Worm (Caenorhabditis elegans) whole organism, late embryonic: Measurements from ENCODE around the gene col-167.

ENCODE experiments used
- C08G9.2 ChIP-seq: sonication (generic microtip); optimal IDR thresholded peaks from 2 replicates; lab custom pipeline; 2016; ENCODE audit warnings: mild to moderate bottlenecking, missing genetic modification characterization, moderate library complexity, missing compliant biosample characterization
- K02D7.2 ChIP-seq: sonication (generic microtip); optimal IDR thresholded peaks from 2 replicates; lab custom pipeline; 2017; ENCODE audit warnings: mild to moderate bottlenecking, missing genetic modification characterization, missing compliant biosample characterization
- ahr-1 ChIP-seq: sonication (generic microtip); optimal IDR thresholded peaks from 2 replicates; lab custom pipeline; 2016; ENCODE audit warnings: missing genetic modification characterization, missing compliant biosample characterization
- ama-1 ChIP-seq: fragments of 150-350 bp; optimal IDR thresholded peaks from 2 replicates; lab custom pipeline; 2014
- ceh-14 ChIP-seq: sonication (generic microtip); optimal IDR thresholded peaks from 2 replicates; lab custom pipeline; 2016; ENCODE audit warnings: missing genotype, missing genetic modification characterization, missing compliant biosample characterization
- ceh-18 ChIP-seq: sonication (generic microtip); optimal IDR thresholded peaks from 2 replicates; lab custom pipeline; 2016; ENCODE audit warnings: missing genetic modification characterization, missing compliant biosample characterization
- ceh-19 ChIP-seq: fragments of 200-800 bp; sonication (Bioruptor generic); optimal IDR thresholded peaks from 2 replicates; lab custom pipeline; 2018; ENCODE audit warnings: mild to moderate bottlenecking, missing genetic modification characterization, missing compliant biosample characterization
- ceh-2 ChIP-seq: sonication (generic microtip); optimal IDR thresholded peaks from 2 replicates; lab custom pipeline; 2016; ENCODE audit warnings: missing genotype, missing genetic modification characterization, missing compliant biosample characterization
- ceh-30 ChIP-seq: fragments of 150-350 bp; optimal IDR thresholded peaks from 2 replicates; lab custom pipeline; 2014; ENCODE audit warnings: missing biosample characterization, missing genetic modification characterization
- ceh-31 ChIP-seq: sonication (generic microtip); optimal IDR thresholded peaks from 2 replicates; lab custom pipeline; 2016; ENCODE audit warnings: missing genetic modification characterization, missing compliant biosample characterization
- ceh-34 ChIP-seq: sonication (generic microtip); optimal IDR thresholded peaks from 2 replicates; lab custom pipeline; 2016; ENCODE audit warnings: mild to moderate bottlenecking, missing genetic modification characterization, missing compliant biosample characterization
- ceh-45 ChIP-seq: fragments of 200-800 bp; sonication (Bioruptor generic); IDR thresholded peaks from 2 replicates; pipeline ENCODE4 v1.3.6; 2022; ENCODE audit warnings: missing genetic modification reagents, missing genetic modification characterization, missing compliant biosample characterization
- ceh-6 ChIP-seq: fragments of 200-800 bp; sonication (Bioruptor generic); optimal IDR thresholded peaks from 2 replicates; lab custom pipeline; 2018; ENCODE audit warnings: mild to moderate bottlenecking, missing genetic modification characterization, missing compliant biosample characterization
- dmd-4 ChIP-seq: sonication (generic microtip); optimal IDR thresholded peaks from 2 replicates; lab custom pipeline; 2016; ENCODE audit warnings: borderline replicate concordance, missing genetic modification characterization, missing compliant biosample characterization
- elt-4 ChIP-seq: sonication (generic microtip); optimal IDR thresholded peaks from 2 replicates; lab custom pipeline; 2016; ENCODE audit warnings: missing genetic modification characterization, missing compliant biosample characterization
- ets-4 ChIP-seq: sonication (generic microtip); optimal IDR thresholded peaks from 2 replicates; lab custom pipeline; 2016; ENCODE audit warnings: missing genetic modification characterization, missing compliant biosample characterization
- fax-1 ChIP-seq: sonication (generic microtip); optimal IDR thresholded peaks from 2 replicates; lab custom pipeline; 2016; ENCODE audit warnings: missing genotype, missing genetic modification characterization, missing compliant biosample characterization
- fkh-10 ChIP-seq: fragments of 150-350 bp; optimal IDR thresholded peaks from 2 replicates; lab custom pipeline; 2014; ENCODE audit warnings: missing biosample characterization, missing genetic modification reagents, missing genetic modification characterization
- fkh-6 ChIP-seq: sonication (generic microtip); optimal IDR thresholded peaks from 2 replicates; lab custom pipeline; 2016; ENCODE audit warnings: missing genetic modification characterization, missing compliant biosample characterization
- hlh-6 ChIP-seq: sonication (generic microtip); optimal IDR thresholded peaks from 2 replicates; lab custom pipeline; 2016; ENCODE audit warnings: missing genotype, missing genetic modification characterization, missing compliant biosample characterization
- hlh-8 ChIP-seq: sonication (generic microtip); optimal IDR thresholded peaks from 2 replicates; lab custom pipeline; 2016; ENCODE audit warnings: missing genotype, missing genetic modification characterization, missing compliant biosample characterization
- lim-6 ChIP-seq: sonication (generic microtip); optimal IDR thresholded peaks from 2 replicates; lab custom pipeline; 2016; ENCODE audit warnings: missing genetic modification characterization, missing compliant biosample characterization
- madf-2 ChIP-seq: sonication (generic microtip); optimal IDR thresholded peaks from 2 replicates; lab custom pipeline; 2017; ENCODE audit warnings: missing genetic modification characterization, missing compliant biosample characterization
- mec-3 ChIP-seq: sonication (generic microtip); optimal IDR thresholded peaks from 2 replicates; lab custom pipeline; 2016; ENCODE audit warnings: borderline replicate concordance, missing genetic modification characterization, missing compliant biosample characterization
- nhr-11 ChIP-seq: fragments of 150-350 bp; optimal IDR thresholded peaks from 2 replicates; lab custom pipeline; 2014; ENCODE audit warnings: missing biosample characterization, missing genetic modification characterization
- odd-2 ChIP-seq: sonication (generic microtip); optimal IDR thresholded peaks from 2 replicates; lab custom pipeline; 2017; ENCODE audit warnings: antibody characterized with exemption, mild to moderate bottlenecking, missing genetic modification characterization, missing compliant biosample characterization
- pag-3 ChIP-seq: sonication (generic microtip); optimal IDR thresholded peaks from 2 replicates; lab custom pipeline; 2016; ENCODE audit warnings: missing compliant biosample characterization, missing genetic modification characterization, borderline replicate concordance
- pax-1 ChIP-seq: fragments of 150-350 bp; optimal IDR thresholded peaks from 2 replicates; lab custom pipeline; 2014; ENCODE audit warnings: missing biosample characterization, missing genetic modification characterization
- pha-2 ChIP-seq: sonication (generic microtip); optimal IDR thresholded peaks from 2 replicates; lab custom pipeline; 2017; ENCODE audit warnings: mild to moderate bottlenecking, missing genetic modification characterization, missing compliant biosample characterization
- pha-4 ChIP-seq: fragments of 150-350 bp; optimal IDR thresholded peaks from 2 replicates; lab custom pipeline; 2018; ENCODE audit warnings: missing biosample characterization, missing genetic modification reagents, missing genetic modification characterization
- pqm-1 ChIP-seq: sonication (generic microtip); optimal IDR thresholded peaks from 2 replicates; lab custom pipeline; 2016; ENCODE audit warnings: missing genetic modification characterization, missing compliant biosample characterization
- pros-1 ChIP-seq: fragments of 150-350 bp; optimal IDR thresholded peaks from 2 replicates; lab custom pipeline; 2014; ENCODE audit warnings: missing biosample characterization, missing genetic modification reagents, missing genetic modification characterization
- ref-2 ChIP-seq: sonication (generic microtip); optimal IDR thresholded peaks from 2 replicates; lab custom pipeline; 2016; ENCODE audit warnings: missing genetic modification characterization, missing compliant biosample characterization
- rnt-1 ChIP-seq: sonication (generic microtip); optimal IDR thresholded peaks from 2 replicates; lab custom pipeline; 2016; ENCODE audit warnings: missing genetic modification characterization, missing compliant biosample characterization
- sdc-2 ChIP-seq: sonication (generic microtip); optimal IDR thresholded peaks from 2 replicates; lab custom pipeline; 2016; ENCODE audit warnings: missing genotype, missing genetic modification characterization, missing compliant biosample characterization
- sox-2 ChIP-seq: fragments of 200-800 bp; sonication (Bioruptor generic); IDR thresholded peaks from 2 replicates; pipeline ENCODE4 v1.3.6; 2022; ENCODE audit warnings: missing genetic modification reagents, missing genetic modification characterization, missing compliant biosample characterization
- syd-9 ChIP-seq: sonication (generic microtip); optimal IDR thresholded peaks from 2 replicates; lab custom pipeline; 2016; ENCODE audit warnings: mild to moderate bottlenecking, missing genetic modification characterization, moderate library complexity, missing compliant biosample characterization
- tbx-7 ChIP-seq: sonication (generic microtip); optimal IDR thresholded peaks from 2 replicates; lab custom pipeline; 2016; ENCODE audit warnings: missing genotype, missing genetic modification characterization, missing compliant biosample characterization
- ttx-3 ChIP-seq: sonication (generic microtip); optimal IDR thresholded peaks from 2 replicates; lab custom pipeline; 2016; ENCODE audit warnings: missing genetic modification reagents, missing genetic modification characterization, missing compliant biosample characterization
- unc-3 ChIP-seq, 2 experiments: fragments of 200-800 bp in 1 of 2; sonication (Bioruptor generic) in 1 of 2; sonication (generic microtip) in 1 of 2; conservative IDR thresholded peaks in 1 of 2; optimal IDR thresholded peaks in 1 of 2; 2 replicates each; pipeline versions ENCODE4 v1.3.6 to Lab custom; 2016 to 2022; ENCODE audit warnings: missing compliant biosample characterization in 2 of 2, missing genetic modification characterization in 2 of 2, missing genetic modification reagents in 1 of 2
- unc-42 ChIP-seq: sonication (generic microtip); optimal IDR thresholded peaks from 2 replicates; lab custom pipeline; 2016; ENCODE audit warnings: missing genotype, missing genetic modification characterization, missing compliant biosample characterization
- unc-55 ChIP-seq: sonication (generic microtip); optimal IDR thresholded peaks from 2 replicates; lab custom pipeline; 2017; ENCODE audit warnings: missing biosample characterization, missing genetic modification reagents, missing genetic modification characterization
- unc-86 ChIP-seq: sonication (generic microtip); optimal IDR thresholded peaks from 2 replicates; lab custom pipeline; 2016; ENCODE audit warnings: missing genetic modification characterization, missing compliant biosample characterization
- zip-5 ChIP-seq: sonication (generic microtip); optimal IDR thresholded peaks from 2 replicates; lab custom pipeline; 2016; ENCODE audit warnings: missing genetic modification characterization, missing compliant biosample characterization

The col-167 gene

DNA sequence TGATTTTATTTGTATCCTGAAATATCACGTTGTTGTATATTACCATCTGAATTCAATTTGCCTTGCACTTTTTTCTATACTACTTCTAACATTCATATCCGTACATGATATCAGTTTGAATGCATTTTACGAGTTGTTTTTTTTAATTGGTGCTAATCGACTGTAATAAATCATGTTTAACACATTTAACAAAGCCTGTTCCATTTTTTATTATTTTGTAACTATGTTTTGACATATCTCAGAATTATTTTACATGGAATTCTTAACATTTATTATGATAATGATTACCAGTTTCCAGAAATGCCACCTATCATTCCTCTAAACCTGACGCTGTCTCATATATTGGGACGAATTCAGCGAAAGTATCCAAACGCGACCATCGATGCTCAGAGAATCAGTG, 42.4 kb downstream of the col-167 start, which contains the start of gene C03B1.3:
C03B1.3 (plus strand) TSS at position 301 of the 400 bp plus-strand sequence.
- no peak for TF ChIP-seq syd-9 (tag; lab: Kevin White, UChicago)
- TF ChIP-seq tbx-7 (tag; lab: Kevin White, UChicago) = no peak
- TF ChIP-seq pha-4 = no peak
- no peak for TF ChIP-seq ceh-45 (GFP tag; lab: Robert Waterston, UW)
- no peak for TF ChIP-seq ceh-2 (tag; lab: Kevin White, UChicago)
- TF ChIP-seq ceh-14 (tag; lab: Kevin White, UChicago) = no peak
- no peak for TF ChIP-seq ceh-31 (tag; lab: Kevin White, UChicago)
- no peak for TF ChIP-seq unc-42 (tag; lab: Kevin White, UChicago)
- TF ChIP-seq dmd-4 (tag; lab: Kevin White, UChicago) = no peak
- TF ChIP-seq ttx-3 (tag; lab: Kevin White, UChicago) = no peak
- TF ChIP-seq odd-2 (tag; lab: Kevin White, UChicago) = no peak
- no peak for TF ChIP-seq ceh-18 (tag; lab: Kevin White, UChicago)
- no peak for TF ChIP-seq pha-2 (tag; lab: Kevin White, UChicago)

DNA sequence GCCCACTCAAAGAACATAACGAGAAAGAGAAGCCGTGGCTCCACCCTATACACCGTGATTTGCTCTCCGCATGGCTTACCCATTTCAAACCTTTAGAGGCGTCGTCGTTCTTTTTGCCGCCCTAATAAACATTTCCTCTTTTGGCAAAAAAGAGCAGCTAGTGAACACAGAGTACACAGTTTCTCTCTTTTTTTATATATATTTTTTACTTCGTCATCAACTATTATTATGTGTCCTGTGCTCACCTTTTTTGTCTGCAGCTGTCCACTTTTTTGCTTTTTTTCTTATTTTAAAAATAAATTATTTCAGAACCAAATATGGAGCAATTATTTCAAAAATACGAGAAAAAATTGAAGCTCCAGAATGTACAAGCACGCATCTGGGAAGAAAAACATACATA, 46.4 kb downstream of the col-167 start, which contains the start of gene C03B1.2:
C03B1.2 (plus strand) TSS at position 301 of the 400 bp plus-strand sequence.
- TF ChIP-seq pag-3 = no peak
- TF ChIP-seq ets-4 (tag; lab: Kevin White, UChicago) = no peak
- TF ChIP-seq hlh-6 (tag; lab: Kevin White, UChicago) = no peak
- TF ChIP-seq lim-6 (tag; lab: Kevin White, UChicago) = no peak
- TF ChIP-seq fkh-10 (GFP tag; lab: Kevin White, UChicago) = no peak
- no peak for TF ChIP-seq mec-3 (tag; lab: Kevin White, UChicago)
- TF ChIP-seq nhr-11 (tag; lab: Kevin White, UChicago) = no peak
- TF ChIP-seq sox-2 (GFP tag; lab: Robert Waterston, UW) = no peak
- TF ChIP-seq K02D7.2 (tag; lab: Kevin White, UChicago) = no peak
- no peak for TF ChIP-seq hlh-8 (tag; lab: Kevin White, UChicago)
- no peak for TF ChIP-seq pax-1 (tag; lab: Kevin White, UChicago)
- no peak for TF ChIP-seq syd-9 (tag; lab: Kevin White, UChicago)
- no peak for TF ChIP-seq madf-2
- TF ChIP-seq ceh-6 = no peak

DNA sequence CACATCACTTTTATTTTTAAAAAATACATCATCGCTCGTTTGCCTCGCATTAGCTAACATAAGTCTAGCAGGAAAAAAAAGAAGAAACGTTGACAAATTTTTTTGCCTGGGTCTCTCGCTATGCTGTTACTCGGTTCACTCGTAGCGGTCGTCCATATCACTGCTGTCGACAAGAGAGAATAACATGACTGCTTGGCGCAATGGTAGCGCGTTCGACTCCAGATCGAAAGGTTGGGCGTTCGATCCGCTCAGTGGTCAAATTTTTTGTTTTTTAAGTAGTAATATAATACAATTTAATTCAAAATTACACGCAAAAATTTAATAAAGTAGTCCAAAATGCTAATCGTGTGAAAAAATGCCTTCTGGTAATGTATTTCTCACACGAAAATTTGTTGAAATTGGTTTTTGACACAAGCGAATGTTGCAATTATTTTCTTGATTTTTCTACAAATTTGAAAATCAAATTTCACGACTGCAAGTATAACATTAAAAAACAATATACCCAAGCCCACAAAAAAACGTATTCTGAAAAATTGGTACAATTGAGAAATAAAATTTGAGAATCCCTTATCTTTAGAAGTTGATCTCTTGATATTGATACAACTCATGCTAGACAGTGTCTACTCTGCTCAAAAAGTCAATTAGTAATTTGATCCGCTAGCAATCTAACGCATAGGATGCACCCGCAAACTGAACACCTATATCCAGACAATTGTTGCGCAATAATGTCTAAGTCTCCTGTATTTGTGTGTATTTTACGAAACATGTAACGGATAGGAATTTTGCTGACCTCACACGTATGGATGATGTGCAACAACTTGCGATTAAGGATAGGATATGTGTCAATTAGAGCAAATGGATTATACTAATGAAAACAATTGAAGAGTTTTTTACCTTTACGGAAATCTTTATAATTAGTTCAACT, 48.2 kb downstream of the col-167 start:
- TF ChIP-seq nhr-11 (tag; lab: Kevin White, UChicago) (no peak), ceh-2 (tag; lab: Kevin White, UChicago) (peak; percentile 38), pros-1 (tag; lab: Kevin White, UChicago) (no peak), ref-2 (tag; lab: Kevin White, UChicago) (peak; percentile 48), pqm-1 (tag; lab: Kevin White, UChicago) (peak; percentile 28), C08G9.2 (tag; lab: Kevin White, UChicago) (peak; percentile 1), ama-1 (lab: Kevin White, UChicago) (no peak), ceh-14 (tag; lab: Kevin White, UChicago) (peak; percentile 81), unc-55 (no peak), unc-3 (GFP tag; conservative IDR thresholded peaks at IDR 0.05; lab: Robert Waterston, UW) (peak; percentile 77), unc-3 (tag; optimal IDR thresholded peaks at IDR 0.05; lab: Kevin White, UChicago) (no peak), pha-4 (no peak), tbx-7 (tag; lab: Kevin White, UChicago) (no peak), fkh-6 (tag; lab: Kevin White, UChicago) (peak; percentile 6), ahr-1 (tag; lab: Kevin White, UChicago) (no peak), ttx-3 (tag; lab: Kevin White, UChicago) (peak; percentile 80), rnt-1 (tag; lab: Kevin White, UChicago) (peak; percentile 7), pax-1 (tag; lab: Kevin White, UChicago) (no peak), madf-2 (peak; percentile 47), elt-4 (tag; lab: Kevin White, UChicago) (no peak), ceh-19 (GFP tag; lab: Kevin White, UChicago) (peak; percentile 72), lim-6 (tag; lab: Kevin White, UChicago) (no peak), mec-3 (tag; lab: Kevin White, UChicago) (no peak), ceh-30 (tag; lab: Kevin White, UChicago) (peak; percentile 11), zip-5 (tag; lab: Kevin White, UChicago) (peak; percentile 49), sdc-2 (tag; lab: Kevin White, UChicago) (peak; percentile 70), unc-86 (peak; percentile 62), ceh-6 (peak; percentile 70), unc-42 (tag; lab: Kevin White, UChicago) (no peak), fax-1 (tag; lab: Kevin White, UChicago) (peak; percentile 61), pag-3 (no peak), hlh-6 (tag; lab: Kevin White, UChicago) (no peak), fkh-10 (GFP tag; lab: Kevin White, UChicago) (no peak), ceh-34 (tag; lab: Kevin White, UChicago) (no peak)
